Fruit fly (Drosophila melanogaster): ENCODE measurements around the gene CG14937.

CG14937 gene

DNA sequence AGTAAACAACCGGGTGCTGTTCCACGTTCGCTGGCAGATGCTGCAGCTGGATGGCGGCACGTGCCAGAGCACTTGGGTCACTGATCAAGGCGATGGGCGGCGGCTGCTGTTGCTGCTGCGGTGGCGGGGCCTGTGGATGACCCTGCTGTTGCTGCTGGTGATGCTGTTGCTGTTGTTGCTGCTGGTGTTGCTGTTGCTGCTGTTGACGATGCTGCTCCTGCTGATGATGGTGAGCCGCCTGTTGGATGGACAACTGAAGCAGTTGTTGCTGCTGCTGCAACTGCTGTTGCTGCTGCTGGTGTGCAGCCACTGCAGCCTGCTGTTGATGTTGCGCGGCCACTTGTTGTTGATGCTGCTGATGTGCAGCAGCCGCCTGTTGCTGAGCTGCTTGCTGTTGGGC, 3.2 kb upstream of the CG14937 start:
- TF ChIP-seq CG8159 (tag; optimal IDR thresholded peaks at IDR 0.05) (no peak), CG13204 (GFP tag; optimal IDR thresholded peaks at IDR 0.05) (no peak), Pif1A (GFP tag; optimal IDR thresholded peaks at IDR 0.05) (no peak), CG8301 (tag; optimal IDR thresholded peaks at IDR 0.05) (no peak), Ets98B (GFP tag; IDR thresholded peaks at IDR 0.05) (no peak), CG4496 (GFP tag; IDR thresholded peaks at IDR 0.05) (no peak), gl (tag; optimal IDR thresholded peaks at IDR 0.05) (no peak), CG12605 (GFP tag; IDR thresholded peaks at IDR 0.05) (no peak), CG32121 (GFP tag; IDR thresholded peaks at IDR 0.05) (no peak), CG15710 (tag; optimal IDR thresholded peaks at IDR 0.05) (no peak), CG9948 (tag; optimal IDR thresholded peaks at IDR 0.05) (no peak), fd96Ca (GFP tag; IDR thresholded peaks at IDR 0.05) (no peak)

DNA sequence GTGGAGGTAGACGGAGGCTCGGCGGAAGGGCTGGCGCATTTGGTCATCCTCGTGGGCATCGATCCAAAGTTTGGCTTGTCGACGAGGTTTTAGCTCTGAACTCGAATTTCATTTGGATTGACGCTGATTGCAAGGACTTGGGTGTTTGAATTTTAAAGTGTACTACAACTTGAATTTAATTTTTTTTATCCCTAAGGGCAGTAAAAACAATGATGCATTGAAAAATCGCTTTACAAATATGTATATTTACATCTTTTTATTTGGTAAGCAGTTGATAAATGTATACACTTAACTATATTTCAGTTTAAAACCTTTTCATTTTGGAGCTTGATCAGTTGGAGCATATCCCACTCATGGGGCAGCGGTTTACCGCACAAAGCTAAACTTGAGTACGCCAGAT, 1.6 kb downstream of the CG14937 start, which contains the start of gene Tsp33B:
Gene Tsp33B, minus strand, starts transcription at position 101 of the 400 bp plus-strand sequence.
- TF ChIP-seq CG13204 (GFP tag; optimal IDR thresholded peaks at IDR 0.05) (no peak), gl (tag; optimal IDR thresholded peaks at IDR 0.05) (no peak), fd96Ca (GFP tag; IDR thresholded peaks at IDR 0.05) (no peak), CG15710 (tag; optimal IDR thresholded peaks at IDR 0.05) (no peak), CG32121 (GFP tag; IDR thresholded peaks at IDR 0.05) (no peak), Snoo (tag; optimal IDR thresholded peaks at IDR 0.05) (no peak), CG8159 (tag; optimal IDR thresholded peaks at IDR 0.05) (no peak), EcR (GFP tag; optimal IDR thresholded peaks at IDR 0.05) (no peak), D1 (tag; optimal IDR thresholded peaks at IDR 0.05) (no peak), Pif1B (GFP tag; optimal IDR thresholded peaks at IDR 0.05) (no peak), CG4496 (GFP tag; IDR thresholded peaks at IDR 0.05) (no peak), CG34367 (tag; optimal IDR thresholded peaks at IDR 0.05) (no peak), CG12605 (GFP tag; IDR thresholded peaks at IDR 0.05) (no peak), rn (GFP tag; IDR thresholded peaks at IDR 0.05) (no peak), CG10348 (GFP tag; IDR thresholded peaks at IDR 0.05) (no peak), CG9948 (tag; optimal IDR thresholded peaks at IDR 0.05) (no peak), CG17806 (tag; optimal IDR thresholded peaks at IDR 0.05) (no peak), CG8301 (tag; optimal IDR thresholded peaks at IDR 0.05) (no peak)

DNA sequence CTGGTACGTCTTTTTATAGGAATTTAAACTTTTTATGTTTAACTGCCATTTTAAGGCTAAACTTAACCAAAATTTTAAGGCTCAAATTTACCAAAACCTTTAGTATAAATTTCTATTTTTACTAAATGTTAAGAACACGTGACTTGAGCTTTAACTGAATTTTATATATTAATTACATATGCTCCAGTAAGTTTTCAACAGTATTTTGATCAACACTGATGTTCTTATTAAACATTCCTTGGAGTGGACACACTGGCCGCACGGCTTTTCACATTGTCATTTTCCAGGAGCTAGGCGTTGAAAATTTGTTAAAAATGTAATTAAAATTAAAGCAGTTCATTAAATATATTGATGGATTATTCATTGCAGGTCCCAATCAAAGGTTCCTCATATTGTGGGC, 4.2 kb downstream of the CG14937 start, which contains the start of gene CG14932:
Gene CG14932, plus strand, starts transcription at position 230 of the 400 bp plus-strand sequence.
- TF ChIP-seq CG4496 (GFP tag; IDR thresholded peaks at IDR 0.05) = no peak
- TF ChIP-seq rn (GFP tag; IDR thresholded peaks at IDR 0.05) = no peak
- TF ChIP-seq Pif1A (GFP tag; optimal IDR thresholded peaks at IDR 0.05) = no peak
- no peak for TF ChIP-seq Ets98B (GFP tag; IDR thresholded peaks at IDR 0.05)
- no peak for TF ChIP-seq CG9948 (tag; optimal IDR thresholded peaks at IDR 0.05)
- no peak for TF ChIP-seq CG8301 (tag; optimal IDR thresholded peaks at IDR 0.05)
- TF ChIP-seq CG32121 (GFP tag; IDR thresholded peaks at IDR 0.05) = no peak
- TF ChIP-seq D1 (tag; optimal IDR thresholded peaks at IDR 0.05) = no peak
- no peak for TF ChIP-seq CG12605 (GFP tag; IDR thresholded peaks at IDR 0.05)
- no peak for TF ChIP-seq Snoo (tag; optimal IDR thresholded peaks at IDR 0.05)
- no peak for TF ChIP-seq Pif1B (GFP tag; optimal IDR thresholded peaks at IDR 0.05)
- no peak for TF ChIP-seq CG17806 (tag; optimal IDR thresholded peaks at IDR 0.05)
- TF ChIP-seq gl (tag; optimal IDR thresholded peaks at IDR 0.05) = no peak
- TF ChIP-seq fd96Ca (GFP tag; IDR thresholded peaks at IDR 0.05) = no peak
- TF ChIP-seq CG13204 (GFP tag; optimal IDR thresholded peaks at IDR 0.05) = no peak
- no peak for TF ChIP-seq CG34367 (tag; optimal IDR thresholded peaks at IDR 0.05)
- no peak for TF ChIP-seq CG15710 (tag; optimal IDR thresholded peaks at IDR 0.05)
- TF ChIP-seq EcR (GFP tag; optimal IDR thresholded peaks at IDR 0.05) = no peak

DNA sequence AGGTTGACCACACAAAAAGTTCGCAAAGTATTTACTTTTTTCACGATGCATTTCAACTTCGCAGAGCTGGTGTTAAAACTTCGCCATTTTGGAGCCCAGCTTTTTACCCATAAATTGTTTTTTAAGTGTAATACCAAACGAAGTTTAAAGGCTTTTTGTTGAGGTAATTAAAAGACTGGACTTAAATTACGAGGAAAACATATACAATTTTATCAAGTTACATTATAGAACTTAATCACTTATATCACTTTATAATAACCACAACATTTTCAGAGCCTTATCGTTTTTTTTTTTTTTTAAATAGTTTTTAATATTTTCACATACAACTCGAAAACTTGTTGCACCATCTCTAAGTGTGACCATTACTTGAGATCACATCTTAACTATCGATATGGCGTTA, 5.9 kb downstream of the CG14937 start, which contains the start of gene CG14931:
Gene CG14931, plus strand, starts transcription at position 301 of the 400 bp plus-strand sequence.
- TF ChIP-seq CG13204 (GFP tag; optimal IDR thresholded peaks at IDR 0.05) (no peak), CG8301 (tag; optimal IDR thresholded peaks at IDR 0.05) (no peak), Snoo (tag; optimal IDR thresholded peaks at IDR 0.05) (no peak), CG32121 (GFP tag; IDR thresholded peaks at IDR 0.05) (no peak), CG17806 (tag; optimal IDR thresholded peaks at IDR 0.05) (no peak), CG12605 (GFP tag; IDR thresholded peaks at IDR 0.05) (no peak), fd96Ca (GFP tag; IDR thresholded peaks at IDR 0.05) (no peak), Ets98B (GFP tag; IDR thresholded peaks at IDR 0.05) (no peak), rn (GFP tag; IDR thresholded peaks at IDR 0.05) (no peak), CG8159 (tag; optimal IDR thresholded peaks at IDR 0.05) (no peak), CG10348 (GFP tag; IDR thresholded peaks at IDR 0.05) (no peak), CG34367 (tag; optimal IDR thresholded peaks at IDR 0.05) (no peak), CG4496 (GFP tag; IDR thresholded peaks at IDR 0.05) (no peak)

DNA sequence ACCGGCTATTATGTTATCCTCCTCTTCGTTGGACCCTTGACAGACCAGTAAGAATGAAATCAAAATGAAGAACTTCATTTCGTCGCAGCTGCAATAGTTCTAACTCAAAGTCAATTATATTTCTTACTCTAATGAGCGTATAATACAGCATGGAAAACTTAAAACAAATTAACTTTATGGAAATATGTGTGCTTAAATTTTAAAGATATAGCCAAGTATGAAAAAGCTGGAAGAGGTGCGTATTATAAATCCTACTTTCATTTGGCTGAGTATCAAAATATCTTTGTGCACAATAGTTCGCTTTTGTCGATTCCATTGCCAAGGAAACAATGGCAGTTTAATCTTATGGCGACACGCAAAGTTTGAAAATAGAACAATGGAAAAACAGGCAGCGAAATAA, 39.5 kb downstream of the CG14937 start, which contains the start of gene Sfp33A1:
Gene Sfp33A1, minus strand, starts transcription at position 101 of the 400 bp plus-strand sequence.
- no peak for TF ChIP-seq CG8159 (tag; optimal IDR thresholded peaks at IDR 0.05)
- TF ChIP-seq CG10348 (GFP tag; IDR thresholded peaks at IDR 0.05) = no peak
- no peak for TF ChIP-seq CG8301 (tag; optimal IDR thresholded peaks at IDR 0.05)
- no peak for TF ChIP-seq gl (tag; optimal IDR thresholded peaks at IDR 0.05)
- TF ChIP-seq EcR (GFP tag; optimal IDR thresholded peaks at IDR 0.05) = no peak
- TF ChIP-seq Ets98B (GFP tag; IDR thresholded peaks at IDR 0.05) = no peak
- no peak for TF ChIP-seq CG9948 (tag; optimal IDR thresholded peaks at IDR 0.05)
- no peak for TF ChIP-seq rn (GFP tag; IDR thresholded peaks at IDR 0.05)
- TF ChIP-seq Pif1A (GFP tag; optimal IDR thresholded peaks at IDR 0.05) = no peak
- TF ChIP-seq CG34367 (tag; optimal IDR thresholded peaks at IDR 0.05) = no peak
- TF ChIP-seq CG4496 (GFP tag; IDR thresholded peaks at IDR 0.05) = no peak
- TF ChIP-seq CG15710 (tag; optimal IDR thresholded peaks at IDR 0.05) = no peak
- TF ChIP-seq Snoo (tag; optimal IDR thresholded peaks at IDR 0.05) = no peak
- TF ChIP-seq CG13204 (GFP tag; optimal IDR thresholded peaks at IDR 0.05) = no peak
- TF ChIP-seq fd96Ca (GFP tag; IDR thresholded peaks at IDR 0.05) = no peak
- no peak for TF ChIP-seq CG17806 (tag; optimal IDR thresholded peaks at IDR 0.05)

- no peak for TF ChIP-seq CG4496 (GFP tag; IDR thresholded peaks at IDR 0.05)
- TF ChIP-seq CG14655 (GFP tag; optimal IDR thresholded peaks at IDR 0.05) = no peak
- TF ChIP-seq CG15710 (tag; optimal IDR thresholded peaks at IDR 0.05) = no peak
- no peak for TF ChIP-seq Snoo (tag; optimal IDR thresholded peaks at IDR 0.05)
- TF ChIP-seq gl (tag; optimal IDR thresholded peaks at IDR 0.05) = no peak
- TF ChIP-seq CG34367 (tag; optimal IDR thresholded peaks at IDR 0.05) = no peak
- TF ChIP-seq CG32121 (GFP tag; IDR thresholded peaks at IDR 0.05) = no peak
- no peak for TF ChIP-seq EcR (GFP tag; optimal IDR thresholded peaks at IDR 0.05)
- TF ChIP-seq CG9948 (tag; optimal IDR thresholded peaks at IDR 0.05) = no peak
- no peak for TF ChIP-seq Ets98B (GFP tag; IDR thresholded peaks at IDR 0.05)
- TF ChIP-seq CG8159 (tag; optimal IDR thresholded peaks at IDR 0.05) = no peak
- TF ChIP-seq CG8301 (tag; optimal IDR thresholded peaks at IDR 0.05) = no peak
- TF ChIP-seq CG17806 (tag; optimal IDR thresholded peaks at IDR 0.05) = no peak
- TF ChIP-seq CG12605 (GFP tag; IDR thresholded peaks at IDR 0.05) = no peak
- no peak for TF ChIP-seq D1 (tag; optimal IDR thresholded peaks at IDR 0.05)
These were observed 40.0 kb downstream of the CG14937 start, which contains the start of gene CG42471 for dm6 chr2L:11753922-11754321. TSS of gene CG42471 (minus strand) at chr2L:11754022.

Data from whole organism, pupa.